Worm (Caenorhabditis elegans) whole organism, L3 larva: ENCODE measurements around the gene pepm-1.

Experiments
- R02D3.7 ChIP-seq: fragments of 150-350 bp; optimal IDR thresholded peaks from 2 replicates; lab custom pipeline; 2014; ENCODE audit warnings: missing biosample characterization, missing genetic modification characterization
- ama-1 ChIP-seq: fragments of 150-350 bp; optimal IDR thresholded peaks from 2 replicates; lab custom pipeline; 2018
- elt-2 ChIP-seq: sonication (generic microtip); optimal IDR thresholded peaks from 2 replicates; lab custom pipeline; 2016; ENCODE audit warnings: missing genetic modification reagents, mild to moderate bottlenecking, missing genetic modification characterization, missing compliant biosample characterization
- elt-3 ChIP-seq, 3 experiments: fragments of 150-350 bp in 1 of 3; sonication (generic microtip) in 2 of 3; optimal IDR thresholded peaks; 2 replicates in 2 of 3; 4 replicates in 1 of 3; lab custom pipeline; 2014 to 2017; ENCODE audit warnings: missing biosample characterization in 3 of 3, missing genetic modification characterization in 3 of 3
- nhr-237 ChIP-seq: fragments of 150-350 bp; optimal IDR thresholded peaks from 2 replicates; lab custom pipeline; 2014; ENCODE audit warnings: missing biosample characterization, missing genetic modification characterization
- skn-1 ChIP-seq: fragments of 150-350 bp; optimal IDR thresholded peaks from 2 replicates; lab custom pipeline; 2014; ENCODE audit warnings: missing biosample characterization, missing genetic modification characterization
- snpc-4 ChIP-seq: fragments of 150-350 bp; optimal IDR thresholded peaks from 2 replicates; lab custom pipeline; 2014; ENCODE audit warnings: missing biosample characterization, missing genetic modification characterization
- unc-62 ChIP-seq: fragments of 150-350 bp; sonication (generic microtip); optimal IDR thresholded peaks from 4 replicates; lab custom pipeline; 2014; ENCODE audit warnings: missing biosample characterization, missing genetic modification reagents, missing genetic modification characterization

DNA sequence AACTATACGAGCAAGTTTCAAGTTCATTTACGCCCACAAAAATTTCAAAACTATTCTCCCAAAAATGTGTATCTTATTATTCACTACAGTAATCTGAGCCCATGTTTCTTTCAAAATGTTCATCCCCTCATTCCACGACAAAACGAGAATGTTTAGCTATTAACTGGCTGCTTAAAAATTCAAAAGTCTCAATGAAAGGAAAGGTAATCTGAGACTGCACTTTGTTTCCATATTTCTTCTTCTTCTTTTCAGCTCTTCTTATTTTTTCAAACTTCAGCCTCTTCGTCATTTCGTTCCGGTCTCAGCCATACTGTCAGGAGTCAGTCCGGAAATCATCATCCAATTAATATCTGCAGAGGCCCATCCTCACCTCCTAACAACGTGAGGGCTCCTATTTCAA, 43.9 kb downstream of the pepm-1 start, which contains the start of gene unc-39:
- TF ChIP-seq nhr-237 (tag; lab: Kevin White, UChicago): no peak
- no peak for TF ChIP-seq skn-1 (tag; lab: Kevin White, UChicago)
- no peak for TF ChIP-seq elt-3 (tag; optimal IDR thresholded peaks at IDR 0.05; lab: Kevin White, UChicago)
- no peak for TF ChIP-seq elt-2 (tag; lab: Kevin White, UChicago)
- TF ChIP-seq snpc-4 (tag; lab: Kevin White, UChicago): no peak
- TF ChIP-seq R02D3.7 (tag; lab: Kevin White, UChicago): no peak
- no peak for TF ChIP-seq ama-1 (lab: Kevin White, UChicago)
- TF ChIP-seq unc-62 (GFP tag; lab: Kevin White, UChicago): no peak
